Worm (Caenorhabditis elegans) whole organism, L3 larva: ENCODE results near the gene T14G8.3.

ENCODE experiments used
- aly-2 ChIP-seq: fragments of 150-350 bp; optimal IDR thresholded peaks from 2 replicates; lab custom pipeline; 2014; ENCODE audit warnings: missing biosample characterization, missing genetic modification characterization
- fos-1 ChIP-seq: fragments of 150-350 bp; optimal IDR thresholded peaks from 2 replicates; lab custom pipeline; 2014; ENCODE audit warnings: missing biosample characterization, missing genetic modification characterization
- mdl-1 ChIP-seq: fragments of 150-350 bp; optimal IDR thresholded peaks from 2 replicates; lab custom pipeline; 2014; ENCODE audit warnings: missing biosample characterization, missing genetic modification characterization
- nhr-11 ChIP-seq: fragments of 150-350 bp; optimal IDR thresholded peaks from 2 replicates; lab custom pipeline; 2014; ENCODE audit warnings: missing biosample characterization, missing genetic modification characterization
- nhr-237 ChIP-seq: fragments of 150-350 bp; optimal IDR thresholded peaks from 2 replicates; lab custom pipeline; 2014; ENCODE audit warnings: missing biosample characterization, missing genetic modification characterization
- pha-4 ChIP-seq: fragments of 150-350 bp; optimal IDR thresholded peaks from 2 replicates; lab custom pipeline; 2014; ENCODE audit warnings: missing biosample characterization, missing genetic modification reagents, missing genetic modification characterization
- pqm-1 ChIP-seq: fragments of 150-350 bp; optimal IDR thresholded peaks from 2 replicates; lab custom pipeline; 2017; ENCODE audit warnings: missing biosample characterization, missing genetic modification characterization, inconsistent platforms
- skn-1 ChIP-seq: fragments of 150-350 bp; optimal IDR thresholded peaks from 2 replicates; lab custom pipeline; 2014; ENCODE audit warnings: missing biosample characterization, missing genetic modification characterization
- zag-1 ChIP-seq: fragments of 150-350 bp; optimal IDR thresholded peaks from 2 replicates; lab custom pipeline; 2014; ENCODE audit warnings: missing biosample characterization, missing genetic modification characterization
- ztf-11 ChIP-seq: fragments of 150-350 bp; optimal IDR thresholded peaks from 2 replicates; lab custom pipeline; 2014; ENCODE audit warnings: missing biosample characterization, missing genetic modification characterization

DNA sequence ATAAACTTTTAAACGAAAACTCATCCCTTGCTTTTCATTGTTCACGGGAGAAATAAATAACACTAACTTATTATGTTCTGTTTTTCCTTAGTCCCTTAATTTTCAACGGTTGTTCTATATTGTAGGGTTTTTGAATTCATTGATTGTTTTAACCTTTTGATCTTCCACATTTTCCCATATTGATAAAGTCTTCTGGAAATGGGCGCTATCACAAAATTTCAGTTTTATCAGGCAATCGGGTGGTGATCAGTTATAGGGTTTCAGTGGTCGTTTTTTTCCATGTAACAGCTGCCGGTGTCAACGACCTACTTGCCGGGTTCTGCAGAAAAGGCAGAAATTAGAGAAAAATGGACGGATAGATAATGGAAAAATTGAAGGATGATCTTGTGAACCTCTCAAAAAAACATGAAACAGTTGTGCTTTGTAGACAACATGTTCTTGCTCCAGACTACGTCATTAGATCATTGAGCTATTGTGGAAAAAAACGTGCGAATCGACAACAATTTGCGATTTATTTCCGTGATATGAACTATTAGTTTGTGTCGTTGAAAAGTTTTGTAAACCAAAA is 8.9 kb downstream of the T14G8.3 start:
- TF ChIP-seq fos-1 (tag; lab: Kevin White, UChicago) (no peak), skn-1 (tag; lab: Kevin White, UChicago) (no peak), pqm-1 (peak; percentile 63), aly-2 (tag; lab: Kevin White, UChicago) (no peak), nhr-237 (tag; lab: Kevin White, UChicago) (no peak), ztf-11 (no peak), pha-4 (tag; lab: Kevin White, UChicago) (no peak), zag-1 (tag; lab: Kevin White, UChicago) (no peak), nhr-11 (tag; lab: Kevin White, UChicago) (no peak), mdl-1 (tag; lab: Kevin White, UChicago) (no peak)
